Fruit fly (Drosophila melanogaster) whole organism, embryonic: Measurements from ENCODE around the gene ACXB.

Source experiments
- ATbp ChIP-seq: fragments of 200-800 bp; sonication (Bioruptor generic); optimal IDR thresholded peaks from 2 replicates; lab custom pipeline; 2017; ENCODE audit warnings: missing biosample characterization, mild to moderate bottlenecking, missing genetic modification characterization, missing genetic modification reagents
- Ada2b ChIP-seq: fragments of 200-800 bp; sonication (Bioruptor generic); IDR thresholded peaks from 2 replicates; pipeline ENCODE4 v1.3.6; 2022; ENCODE audit warnings: missing biosample characterization, missing genetic modification characterization
- CG12104 ChIP-seq: fragments of 200-800 bp; sonication (Bioruptor generic); optimal IDR thresholded peaks from 3 replicates; lab custom pipeline; 2016; ENCODE audit warnings: missing biosample characterization, missing genetic modification characterization
- CG13624 ChIP-seq: fragments of 200-800 bp; sonication (Bioruptor generic); optimal IDR thresholded peaks from 2 replicates; lab custom pipeline; 2016; ENCODE audit warnings: missing biosample characterization, missing genetic modification characterization
- CG17359 ChIP-seq: fragments of 200-800 bp; sonication (Bioruptor generic); optimal IDR thresholded peaks from 3 replicates; lab custom pipeline; 2018; ENCODE audit warnings: missing biosample characterization, mild to moderate bottlenecking, missing genetic modification characterization, moderate library complexity
- CG18476 ChIP-seq: fragments of 200-800 bp; sonication (Bioruptor generic); optimal IDR thresholded peaks from 2 replicates; lab custom pipeline; 2016; ENCODE audit warnings: missing biosample characterization, mild to moderate bottlenecking, missing genetic modification characterization
- CG32767 ChIP-seq: fragments of 200-800 bp; sonication (Bioruptor generic); IDR thresholded peaks from 2 replicates; pipeline ENCODE4 v1.3.6; 2022; ENCODE audit warnings: missing biosample characterization, missing genetic modification characterization
- CG4328 ChIP-seq: fragments of 200-800 bp; sonication (Bioruptor generic); optimal IDR thresholded peaks from 3 replicates; lab custom pipeline; 2017; ENCODE audit warnings: missing biosample characterization, missing genetic modification reagents, missing genetic modification characterization
- CG5953 ChIP-seq: fragments of 200-800 bp; sonication (Bioruptor generic); IDR thresholded peaks from 2 replicates; pipeline ENCODE4 v1.3.6; 2022; ENCODE audit warnings: missing biosample characterization, missing genetic modification characterization
- CG7271 ChIP-seq: fragments of 200-800 bp; sonication (Bioruptor generic); optimal IDR thresholded peaks from 2 replicates; lab custom pipeline; 2018; ENCODE audit warnings: missing biosample characterization, mild to moderate bottlenecking, missing genetic modification characterization, moderate library complexity
- CG7357 ChIP-seq: fragments of 200-800 bp; sonication (Bioruptor generic); IDR thresholded peaks from 3 replicates; pipeline ENCODE4 v1.3.6; 2022; ENCODE audit warnings: missing biosample characterization, missing genetic modification characterization
- CG8281 ChIP-seq: fragments of 200-800 bp; sonication (Bioruptor generic); optimal IDR thresholded peaks from 2 replicates; lab custom pipeline; 2018; ENCODE audit warnings: missing biosample characterization, mild to moderate bottlenecking, missing genetic modification characterization, moderate library complexity
- CG8478 ChIP-seq: fragments of >200 bp; optimal IDR thresholded peaks from 2 replicates; lab custom pipeline; 2018
- CG9797 ChIP-seq: fragments of 200-800 bp; sonication (Bioruptor generic); optimal IDR thresholded peaks from 3 replicates; lab custom pipeline; 2018; ENCODE audit warnings: missing biosample characterization, mild to moderate bottlenecking, missing genetic modification characterization
- CG9932 ChIP-seq: fragments of 200-800 bp; sonication (Bioruptor generic); IDR thresholded peaks from 2 replicates; pipeline ENCODE4 v1.3.6; 2022; ENCODE audit warnings: missing biosample characterization, missing genetic modification characterization
- CTCF ChIP-seq: fragments of 200-800 bp; sonication (Bioruptor generic); optimal IDR thresholded peaks from 2 replicates; lab custom pipeline; 2017; ENCODE audit warnings: missing biosample characterization, mild to moderate bottlenecking, missing genetic modification characterization, moderate library complexity
- Gsc ChIP-seq: fragments of 200-800 bp; sonication (Bioruptor generic); IDR thresholded peaks from 2 replicates; pipeline ENCODE4 v1.3.6; 2022; ENCODE audit warnings: missing biosample characterization, missing genetic modification characterization
- HmgD ChIP-seq: fragments of 200-800 bp; sonication (Bioruptor generic); optimal IDR thresholded peaks from 3 replicates; lab custom pipeline; 2016; ENCODE audit warnings: missing biosample characterization, missing genetic modification characterization
- Max ChIP-seq: fragments of 200-800 bp; sonication (Bioruptor generic); optimal IDR thresholded peaks from 2 replicates; lab custom pipeline; 2016; ENCODE audit warnings: missing biosample characterization, mild to moderate bottlenecking, missing genetic modification characterization
- NC2β ChIP-seq: fragments of 200-800 bp; sonication (Bioruptor generic); optimal IDR thresholded peaks from 2 replicates; lab custom pipeline; 2016; ENCODE audit warnings: missing biosample characterization, missing genetic modification characterization
- Ssrp ChIP-seq: fragments of 200-800 bp; sonication (Bioruptor generic); optimal IDR thresholded peaks from 2 replicates; lab custom pipeline; 2018; ENCODE audit warnings: missing biosample characterization, mild to moderate bottlenecking, missing genetic modification characterization, moderate library complexity
- Xrp1 ChIP-seq: fragments of 200-800 bp; sonication (Bioruptor generic); IDR thresholded peaks from 2 replicates; pipeline ENCODE4 v1.3.6; 2022; ENCODE audit warnings: missing biosample characterization, missing genetic modification characterization
- ash1 ChIP-seq: fragments of 200-800 bp; sonication (Bioruptor generic); optimal IDR thresholded peaks from 2 replicates; lab custom pipeline; 2018; ENCODE audit warnings: missing biosample characterization, mild to moderate bottlenecking, missing genetic modification characterization
- az2 ChIP-seq: fragments of 200-800 bp; sonication (Bioruptor generic); optimal IDR thresholded peaks from 3 replicates; lab custom pipeline; 2016; ENCODE audit warnings: missing biosample characterization, missing genetic modification characterization
- chm ChIP-seq: fragments of 200-800 bp; sonication (Bioruptor generic); IDR thresholded peaks from 2 replicates; pipeline ENCODE4 v1.3.6; 2022; ENCODE audit warnings: missing biosample characterization, missing genetic modification characterization
- ci ChIP-seq: fragments of 200-800 bp; sonication (Bioruptor generic); IDR thresholded peaks from 3 replicates; pipeline ENCODE4 v1.3.6; 2022; ENCODE audit warnings: missing biosample characterization, missing genetic modification characterization
- dpn ChIP-seq, 2 experiments: fragments of 200-800 bp; sonication (Bioruptor generic); optimal IDR thresholded peaks; 3 replicates each; lab custom pipeline; 2016; ENCODE audit warnings: missing biosample characterization in 2 of 2, missing genetic modification characterization in 2 of 2
- ewg ChIP-seq: fragments of 200-800 bp; sonication (Bioruptor generic); optimal IDR thresholded peaks from 3 replicates; lab custom pipeline; 2017; ENCODE audit warnings: mild to moderate bottlenecking, missing biosample characterization, missing genetic modification reagents, missing genetic modification characterization
- gem ChIP-seq: fragments of 200-800 bp; sonication (Bioruptor generic); optimal IDR thresholded peaks from 2 replicates; lab custom pipeline; 2019; ENCODE audit warnings: missing biosample characterization, mild to moderate bottlenecking, missing genetic modification characterization, moderate library complexity
- gro ChIP-seq: fragments of 200-800 bp; sonication (Bioruptor generic); optimal IDR thresholded peaks from 2 replicates; lab custom pipeline; 2016; ENCODE audit warnings: missing biosample characterization, missing genetic modification characterization
- h ChIP-seq: fragments of >200 bp; optimal IDR thresholded peaks from 2 replicates; lab custom pipeline; 2017
- hkb ChIP-seq, 2 experiments: fragments of 200-800 bp in 1 of 2; fragments of >200 bp in 1 of 2; sonication (Bioruptor generic) in 1 of 2; IDR thresholded peaks in 1 of 2; optimal IDR thresholded peaks in 1 of 2; 2 replicates each; pipeline versions ENCODE4 v1.3.6 to Lab custom; 2017 to 2022; ENCODE audit warnings: missing biosample characterization in 1 of 2, missing genetic modification characterization in 1 of 2
- jigr1 ChIP-seq: fragments of 200-800 bp; sonication (Bioruptor generic); IDR thresholded peaks from 3 replicates; pipeline ENCODE4 v1.3.6; 2022; ENCODE audit warnings: missing biosample characterization, missing genetic modification characterization
- lbe ChIP-seq: fragments of 200-800 bp; sonication (Bioruptor generic); optimal IDR thresholded peaks from 2 replicates; lab custom pipeline; 2016; ENCODE audit warnings: missing biosample characterization, mild to moderate bottlenecking, missing genetic modification characterization
- nerfin-1 ChIP-seq: fragments of 200-800 bp; sonication (Bioruptor generic); optimal IDR thresholded peaks from 3 replicates; lab custom pipeline; 2019; ENCODE audit warnings: missing biosample characterization, mild to moderate bottlenecking, missing genetic modification characterization, moderate library complexity
- onecut ChIP-seq: fragments of 200-800 bp; sonication (Bioruptor generic); IDR thresholded peaks from 2 replicates; pipeline ENCODE4 v1.3.6; 2022; ENCODE audit warnings: missing biosample characterization, missing genetic modification characterization
- pros ChIP-seq: fragments of 200-800 bp; sonication (Bioruptor generic); optimal IDR thresholded peaks from 3 replicates; lab custom pipeline; 2019; ENCODE audit warnings: missing biosample characterization, mild to moderate bottlenecking, missing genetic modification characterization, moderate library complexity
- pzg ChIP-seq: fragments of 200-800 bp; sonication (Bioruptor generic); optimal IDR thresholded peaks from 3 replicates; lab custom pipeline; 2018; ENCODE audit warnings: missing biosample characterization, mild to moderate bottlenecking, missing genetic modification characterization, moderate library complexity
- slp2 ChIP-seq: fragments of 200-800 bp; sonication (Bioruptor generic); optimal IDR thresholded peaks from 2 replicates; lab custom pipeline; 2016; ENCODE audit warnings: missing biosample characterization, missing genetic modification characterization
- tin ChIP-seq: fragments of 200-800 bp; sonication (Bioruptor generic); optimal IDR thresholded peaks from 3 replicates; lab custom pipeline; 2016; ENCODE audit warnings: missing biosample characterization, missing genetic modification characterization
- wor ChIP-seq: fragments of 200-800 bp; sonication (Bioruptor generic); IDR thresholded peaks from 2 replicates; pipeline ENCODE4 v1.3.6; 2022; ENCODE audit warnings: missing biosample characterization, missing genetic modification characterization
- zen ChIP-seq: fragments of 200-800 bp; sonication (Bioruptor generic); optimal IDR thresholded peaks from 3 replicates; lab custom pipeline; 2018; ENCODE audit warnings: missing biosample characterization, mild to moderate bottlenecking, missing genetic modification characterization, moderate library complexity

Gene ACXB

dm6 chr2L:12867482-12867881 lies 49.1 kb upstream of the ACXB start (continued):
- TF ChIP-seq zen (tag; lab: Kevin White, UChicago), result no peak
- no peak for TF ChIP-seq jigr1 (GFP tag; lab: Robert Waterston, UW)
- TF ChIP-seq Ada2b, result no peak
- no peak for TF ChIP-seq slp2 (GFP tag; lab: Kevin White, UChicago)
- TF ChIP-seq az2 (GFP tag; lab: Kevin White, UChicago), result no peak
- peak; percentile 37 for TF ChIP-seq CG17359 (tag; lab: Kevin White, UChicago)
- peak; percentile 35; the same call in 1 of the 2 replicates for TF ChIP-seq Xrp1 (GFP tag; lab: Robert Waterston, UW)
- TF ChIP-seq Max (GFP tag; lab: Kevin White, UChicago), result no peak
- no peak for TF ChIP-seq ash1 (GFP tag; lab: Kevin White, UChicago)
- TF ChIP-seq HmgD (GFP tag; lab: Kevin White, UChicago), result no peak
- no peak for TF ChIP-seq chm (GFP tag; lab: Robert Waterston, UW)
- no peak for TF ChIP-seq h (lab: Kevin White, UChicago)
- TF ChIP-seq Gsc (GFP tag; lab: Robert Waterston, UW), result no peak
- no peak for TF ChIP-seq CG7271 (tag; lab: Kevin White, UChicago)
- TF ChIP-seq pros (GFP tag; lab: Kevin White, UChicago), result no peak
- TF ChIP-seq ATbp (GFP tag; lab: Kevin White, UChicago), result peak; percentile 13
- no peak for TF ChIP-seq CG8281
- TF ChIP-seq CG12104 (GFP tag; lab: Kevin White, UChicago), result no peak
- TF ChIP-seq ci (GFP tag; lab: Robert Waterston, UW), result no peak
- TF ChIP-seq CG9797 (GFP tag; lab: Kevin White, UChicago), result no peak
- TF ChIP-seq hkb (optimal IDR thresholded peaks at IDR 0.05; lab: Kevin White, UChicago), result no peak
- no peak for TF ChIP-seq hkb (GFP tag; IDR thresholded peaks at IDR 0.05; lab: Robert Waterston, UW)
- TF ChIP-seq CG4328 (GFP tag; lab: Kevin White, UChicago), result no peak
- no peak for TF ChIP-seq gro (GFP tag; lab: Kevin White, UChicago)
- no peak for TF ChIP-seq CG9932 (GFP tag; lab: Robert Waterston, UW)
- no peak for TF ChIP-seq Ssrp
- no peak for TF ChIP-seq pzg

DNA sequence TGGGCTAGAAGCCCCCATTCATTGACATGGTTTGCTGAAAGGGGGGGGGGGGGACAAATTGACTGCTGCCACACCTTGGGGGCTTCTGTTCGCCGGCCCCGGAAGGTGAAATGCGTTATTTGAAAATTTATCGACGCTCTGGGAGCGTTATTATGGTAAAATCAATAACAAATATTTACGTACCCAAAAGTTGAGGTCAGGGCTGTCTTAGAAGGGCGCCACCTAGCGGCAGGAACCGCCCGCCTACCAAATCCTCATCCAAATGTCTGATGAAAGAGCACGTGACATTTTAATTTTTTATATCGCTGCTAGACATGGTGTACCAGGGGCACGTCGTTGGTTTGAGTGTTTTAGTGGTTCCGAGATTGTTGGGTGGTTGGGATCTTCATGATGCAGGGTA lies 36.2 kb upstream of the ACXB start:
- no peak for TF ChIP-seq NC2β (GFP tag; lab: Kevin White, UChicago)
- TF ChIP-seq gem (tag; lab: Kevin White, UChicago), result no peak
- peak; percentile 52 for TF ChIP-seq onecut (GFP tag; lab: Robert Waterston, UW)
- TF ChIP-seq nerfin-1 (tag; lab: Kevin White, UChicago), result no peak
- TF ChIP-seq CG7357 (GFP tag; lab: Robert Waterston, UW), result 0 out of 3 replicates have a peak, but pooled peaks have one; percentile 16
- peak; percentile 74 for TF ChIP-seq CTCF
- TF ChIP-seq lbe, result no peak
- no peak for TF ChIP-seq ewg (GFP tag; lab: Kevin White, UChicago)
- no peak for TF ChIP-seq tin
- no peak for TF ChIP-seq wor (GFP tag; lab: Robert Waterston, UW)
- no peak for TF ChIP-seq CG13624 (GFP tag; lab: Kevin White, UChicago)
- TF ChIP-seq dpn (GFP tag; optimal IDR thresholded peaks at IDR 0.05; lab: Kevin White, UChicago), result no peak
- TF ChIP-seq CG8478 (lab: Kevin White, UChicago), result no peak
- TF ChIP-seq CG32767, result no peak
- no peak for TF ChIP-seq CG5953 (GFP tag; lab: Robert Waterston, UW)
- no peak for TF ChIP-seq CG18476 (GFP tag; lab: Kevin White, UChicago)
